Fruit fly (Drosophila melanogaster): Measurements from ENCODE around the gene CG31636.

Gene CG31636

DNA sequence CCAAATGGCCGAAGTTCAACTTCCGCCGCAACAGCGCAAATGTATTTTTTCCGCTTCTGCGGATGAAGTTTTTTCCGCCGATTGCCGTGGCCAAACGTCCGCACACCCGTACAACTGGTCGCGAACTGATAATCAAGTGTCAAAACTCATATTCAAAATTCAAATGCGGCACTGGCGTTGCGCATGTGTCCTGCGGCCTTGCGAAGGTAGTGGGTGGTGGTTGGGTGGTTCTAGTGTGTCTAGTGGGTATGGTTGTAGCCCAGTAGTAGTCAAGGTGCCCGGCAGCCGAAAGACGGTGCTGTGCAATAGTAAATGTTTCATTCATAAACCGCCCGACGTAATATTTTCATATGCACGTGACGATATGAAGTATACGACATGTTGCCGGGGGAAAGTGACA is 36.4 kb downstream of the CG31636 start, which contains the start of gene DIP-iota:
Gene DIP-iota (minus strand): TSS at position 101 of the 400 bp plus-strand sequence.
- TF ChIP-seq CTCF (optimal IDR thresholded peaks at IDR 0.05) (no peak), CG8478 (optimal IDR thresholded peaks at IDR 0.05) (no peak)

DNA sequence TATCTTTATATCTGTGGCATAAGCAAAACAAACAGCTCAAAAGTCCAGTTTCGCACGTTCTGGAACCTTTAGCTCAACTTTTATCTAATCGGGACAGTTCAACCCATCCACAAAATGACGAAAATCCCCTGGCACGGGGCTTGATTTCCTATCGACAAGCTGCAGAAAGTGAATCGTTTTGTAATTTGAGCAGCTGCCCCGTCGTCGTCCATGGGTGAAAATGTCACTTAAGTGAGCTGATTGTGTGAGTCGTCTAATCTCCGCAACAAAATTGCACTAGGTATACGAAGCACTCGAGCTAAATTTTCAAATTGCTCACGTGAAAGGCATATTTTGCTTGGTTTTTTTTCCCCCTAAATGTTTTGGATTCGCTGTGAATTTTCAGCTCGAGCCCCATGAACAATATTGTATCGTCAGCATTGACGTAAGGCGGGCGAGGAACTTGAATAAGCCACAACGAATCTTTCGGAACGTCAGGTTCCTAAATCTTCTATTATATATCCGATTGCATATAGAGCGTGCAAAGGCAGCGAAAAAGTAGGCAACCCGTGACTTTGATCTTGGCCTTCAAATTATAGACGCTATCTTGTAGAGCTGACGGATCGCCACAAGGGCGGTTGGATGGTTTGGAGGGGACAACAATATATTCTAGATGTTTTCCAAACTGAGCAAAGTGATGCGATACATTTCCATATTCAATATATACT is 43.6 kb downstream of the CG31636 start:
- TF ChIP-seq CG8478 (optimal IDR thresholded peaks at IDR 0.05) (no peak), CTCF (optimal IDR thresholded peaks at IDR 0.05) (no peak)

dm6 chr2L:6613156-6613555 is 44.8 kb downstream of the CG31636 start:
- TF ChIP-seq CG8478 (optimal IDR thresholded peaks at IDR 0.05), result no peak
- TF ChIP-seq CTCF (optimal IDR thresholded peaks at IDR 0.05), result no peak

- TF ChIP-seq CG8478 (optimal IDR thresholded peaks at IDR 0.05) (no peak), CTCF (optimal IDR thresholded peaks at IDR 0.05) (no peak)
Measured at dm6 chr2L:6612477-6613004, 45.4 kb downstream of the CG31636 start.

dm6 chr2L:6611374-6612005 is 46.5 kb downstream of the CG31636 start:
- TF ChIP-seq CG8478 (optimal IDR thresholded peaks at IDR 0.05), result no peak
- no peak for TF ChIP-seq CTCF (optimal IDR thresholded peaks at IDR 0.05)

- TF ChIP-seq CTCF (optimal IDR thresholded peaks at IDR 0.05), result peak; percentile 71 to 72
- no peak for TF ChIP-seq CG8478 (optimal IDR thresholded peaks at IDR 0.05)
Measured at dm6 chr2L:6610683-6611373, 47.1 kb downstream of the CG31636 start, which contains the start of gene CG11050. Gene CG11050 (plus strand): TSS chr2L:6611011.
